Worm (Caenorhabditis elegans): ENCODE measurements around the gene C11G10.1.

DNA sequence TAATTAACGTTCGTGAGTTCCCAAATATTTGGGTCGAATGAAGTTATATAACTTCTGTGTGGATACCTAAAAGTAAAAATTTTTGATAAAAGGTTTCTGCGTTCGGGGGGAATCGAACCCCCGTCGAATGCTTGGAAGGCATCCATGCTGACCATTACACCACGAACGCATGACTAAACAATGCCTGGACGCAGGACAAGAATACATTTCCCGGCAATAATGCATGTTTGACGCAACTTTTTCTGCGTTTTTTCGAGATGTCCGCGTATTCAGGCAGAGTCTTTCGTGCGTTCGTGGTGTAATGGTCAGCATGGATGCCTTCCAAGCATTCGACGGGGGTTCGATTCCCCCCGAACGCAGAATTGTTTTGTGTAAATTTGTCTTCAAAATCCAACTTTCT lies 42.2 kb upstream of the C11G10.1 start:
- TF ChIP-seq odd-2 (tag; optimal IDR thresholded peaks at IDR 0.05) (no peak), ceh-9 (tag; optimal IDR thresholded peaks at IDR 0.05) (no peak), elt-4 (tag; optimal IDR thresholded peaks at IDR 0.05) (no peak), F13H6.1 (tag; optimal IDR thresholded peaks at IDR 0.05) (no peak), unc-55 (GFP tag; optimal IDR thresholded peaks at IDR 0.05) (no peak), dve-1 (tag; optimal IDR thresholded peaks at IDR 0.05) (no peak), ceh-19 (GFP tag; optimal IDR thresholded peaks at IDR 0.05) (no peak), nhr-11 (tag; optimal IDR thresholded peaks at IDR 0.05) (no peak), ama-1 (optimal IDR thresholded peaks at IDR 0.05) (no peak), rnt-1 (tag; optimal IDR thresholded peaks at IDR 0.05) (no peak), sdc-2 (tag; optimal IDR thresholded peaks at IDR 0.05) (no peak), pqm-1 (tag; optimal IDR thresholded peaks at IDR 0.05) (no peak), eyg-1 (tag; optimal IDR thresholded peaks at IDR 0.05) (no peak), fkh-10 (GFP tag; optimal IDR thresholded peaks at IDR 0.05) (no peak)
